Worm (Caenorhabditis elegans): ENCODE results near the gene W08F4.3.
A peak's percentile ranks its signal among the peaks of the same experiment; 100 is the strongest.

The W08F4.3 gene

DNA sequence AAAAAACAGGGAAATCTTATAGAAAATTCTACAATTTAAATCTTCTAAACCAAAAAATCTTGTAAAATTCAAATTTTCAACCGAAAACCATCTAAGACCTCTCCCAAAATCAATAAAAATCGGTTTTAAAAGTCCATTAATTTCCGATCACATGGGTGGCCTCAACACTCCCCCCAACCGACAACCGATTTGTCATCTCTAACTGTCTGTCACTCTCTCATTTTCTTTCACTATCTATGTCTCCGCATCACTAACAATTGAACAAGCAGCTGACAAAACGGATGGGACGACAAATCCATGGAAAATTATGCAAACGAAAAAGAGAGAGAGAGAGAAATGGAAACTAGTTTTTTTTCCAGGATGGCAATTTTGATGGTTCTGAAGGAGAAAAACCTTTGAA is 22.6 kb downstream of the W08F4.3 start:
- peak; percentile 84 for TF ChIP-seq unc-55 (GFP tag; optimal IDR thresholded peaks at IDR 0.05)
- TF ChIP-seq skn-1 (tag; optimal IDR thresholded peaks at IDR 0.05) = no peak
- TF ChIP-seq nhr-11 (tag; optimal IDR thresholded peaks at IDR 0.05) = no peak
- no peak for TF ChIP-seq alr-1 (tag; optimal IDR thresholded peaks at IDR 0.05)
- TF ChIP-seq sma-9 (GFP tag; optimal IDR thresholded peaks at IDR 0.05) = peak; percentile 54
- TF ChIP-seq sma-9 (tag; optimal IDR thresholded peaks at IDR 0.05) = no peak
- TF ChIP-seq ztf-11 (tag; optimal IDR thresholded peaks at IDR 0.05) = no peak
- no peak for TF ChIP-seq mbf-1 (tag; optimal IDR thresholded peaks at IDR 0.05)
- no peak for TF ChIP-seq nhr-23 (tag; optimal IDR thresholded peaks at IDR 0.05)
- peak; percentile 28 for TF ChIP-seq F13H6.1 (tag; optimal IDR thresholded peaks at IDR 0.05)
- TF ChIP-seq zag-1 (tag; optimal IDR thresholded peaks at IDR 0.05) = no peak
- no peak for TF ChIP-seq Y55F3AM.14 (GFP tag; optimal IDR thresholded peaks at IDR 0.05)
- TF ChIP-seq unc-39 (tag; optimal IDR thresholded peaks at IDR 0.05) = no peak
- TF ChIP-seq ceh-82 (tag; optimal IDR thresholded peaks at IDR 0.05) = no peak
- TF ChIP-seq crh-2 (tag; optimal IDR thresholded peaks at IDR 0.05) = peak; percentile 42
- no peak for TF ChIP-seq unc-62 (GFP tag; optimal IDR thresholded peaks at IDR 0.05)
- peak; percentile 45 for TF ChIP-seq lin-13 (GFP tag; optimal IDR thresholded peaks at IDR 0.05)
- TF ChIP-seq mdl-1 (tag; optimal IDR thresholded peaks at IDR 0.05) = peak in 1 of 2 experiments; percentile 66
- TF ChIP-seq nhr-12 (tag; optimal IDR thresholded peaks at IDR 0.05) = no peak
- peak; percentile 84 for TF ChIP-seq nhr-129 (tag; optimal IDR thresholded peaks at IDR 0.05)
- peak; percentile 79 for TF ChIP-seq mab-5 (tag; optimal IDR thresholded peaks at IDR 0.05)
- TF ChIP-seq fos-1 (tag; optimal IDR thresholded peaks at IDR 0.05) = peak; percentile 37
- peak; percentile 92 for TF ChIP-seq C34F6.9 (tag; optimal IDR thresholded peaks at IDR 0.05)
- peak; percentile 62 for TF ChIP-seq lin-39 (tag; optimal IDR thresholded peaks at IDR 0.05)
- TF ChIP-seq elt-3 (tag; optimal IDR thresholded peaks at IDR 0.05) = no peak
- TF ChIP-seq nhr-6 (tag; optimal IDR thresholded peaks at IDR 0.05) = no peak
- no peak for TF ChIP-seq dmd-4 (tag; optimal IDR thresholded peaks at IDR 0.05)
- no peak for TF ChIP-seq ZK546.5 (tag; optimal IDR thresholded peaks at IDR 0.05)
- TF ChIP-seq R02D3.7 (tag; optimal IDR thresholded peaks at IDR 0.05) = no peak
- no peak for TF ChIP-seq sma-3 (GFP tag; optimal IDR thresholded peaks at IDR 0.05)
- no peak for TF ChIP-seq nhr-21 (tag; optimal IDR thresholded peaks at IDR 0.05)
- TF ChIP-seq peb-1 (tag; optimal IDR thresholded peaks at IDR 0.05) = no peak
- TF ChIP-seq blmp-1 (tag; optimal IDR thresholded peaks at IDR 0.05; ENCODE audit: insufficient read depth) = no peak
- no peak for TF ChIP-seq aly-2 (tag; optimal IDR thresholded peaks at IDR 0.05)
- no peak for TF ChIP-seq elt-1 (tag; optimal IDR thresholded peaks at IDR 0.05)
- peak in 1 of 2 experiments; percentile 77 for TF ChIP-seq lsy-2 (tag; optimal IDR thresholded peaks at IDR 0.05)
- TF ChIP-seq ama-1 (optimal IDR thresholded peaks at IDR 0.05) = no peak
- TF ChIP-seq egl-27 (tag; optimal IDR thresholded peaks at IDR 0.05) = no peak
- peak; percentile 84 for TF ChIP-seq snpc-4 (tag; optimal IDR thresholded peaks at IDR 0.05)
- TF ChIP-seq ztf-4 (tag; optimal IDR thresholded peaks at IDR 0.05) = no peak
- peak; percentile 48 for TF ChIP-seq nhr-25 (tag; optimal IDR thresholded peaks at IDR 0.05)
- TF ChIP-seq nhr-237 (tag; optimal IDR thresholded peaks at IDR 0.05) = no peak
- no peak for TF ChIP-seq lin-11 (tag; optimal IDR thresholded peaks at IDR 0.05)
- no peak for TF ChIP-seq ztf-1 (GFP tag; conservative IDR thresholded peaks at IDR 0.05)
- TF ChIP-seq gmeb-1 (tag; optimal IDR thresholded peaks at IDR 0.05) = peak; percentile 43
- TF ChIP-seq ceh-16 (tag; optimal IDR thresholded peaks at IDR 0.05) = no peak
- TF ChIP-seq sem-4 (tag; optimal IDR thresholded peaks at IDR 0.05) = peak; percentile 69
- TF ChIP-seq nhr-77 (tag; optimal IDR thresholded peaks at IDR 0.05) = no peak
- TF ChIP-seq nhr-10 (tag; optimal IDR thresholded peaks at IDR 0.05) = no peak
